Fruit fly (Drosophila melanogaster): Measurements from ENCODE around the gene Ran.

Gene Ran

DNA sequence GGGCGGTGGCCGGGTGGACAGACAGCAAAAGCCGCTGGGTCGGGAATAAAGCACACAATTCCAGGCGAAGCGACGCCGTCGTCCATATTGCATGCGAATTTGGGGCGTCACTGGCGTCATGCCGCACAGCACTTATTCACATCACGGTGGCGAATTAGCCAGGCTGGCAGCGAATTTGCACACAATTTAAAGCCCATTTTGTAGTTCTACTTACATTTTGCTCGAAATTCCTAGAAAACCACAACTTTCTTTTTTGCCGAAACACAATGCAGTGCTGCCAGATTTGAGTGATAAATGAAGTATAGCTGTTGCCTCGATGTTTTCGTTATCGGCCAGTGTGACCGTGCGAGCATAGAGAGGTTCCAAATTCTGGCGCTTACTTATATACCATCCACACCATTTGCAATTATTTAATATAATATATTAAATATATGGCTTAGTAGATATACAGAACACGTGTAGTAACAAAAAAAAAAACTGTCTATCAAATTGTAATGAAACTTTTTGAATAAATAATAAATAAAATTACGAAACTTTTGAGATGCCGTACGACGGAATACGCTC, at the start of gene Ran (continued):
- TF ChIP-seq CG3847 (GFP tag; IDR thresholded peaks at IDR 0.05), result peak; percentile 47
- TF ChIP-seq CG15601 (tag; optimal IDR thresholded peaks at IDR 0.05), result no peak
- TF ChIP-seq CG13894 (tag; optimal IDR thresholded peaks at IDR 0.05), result no peak
- no peak for TF ChIP-seq sens-2 (GFP tag; IDR thresholded peaks at IDR 0.05)
- no peak for TF ChIP-seq CG15011 (GFP tag; optimal IDR thresholded peaks at IDR 0.05)
- TF ChIP-seq gt (GFP tag; IDR thresholded peaks at IDR 0.05), result no peak
- no peak for TF ChIP-seq Atf6 (GFP tag; IDR thresholded peaks at IDR 0.05)
- TF ChIP-seq CG12236 (GFP tag; optimal IDR thresholded peaks at IDR 0.05), result no peak
- peak; percentile 59 for TF ChIP-seq gfzf (GFP tag; optimal IDR thresholded peaks at IDR 0.05)
- peak; percentile 66 for TF ChIP-seq BEAF-32 (GFP tag; optimal IDR thresholded peaks at IDR 0.05)
- no peak for TF ChIP-seq CG4820 (GFP tag; optimal IDR thresholded peaks at IDR 0.05)
- TF ChIP-seq ssp (GFP tag; IDR thresholded peaks at IDR 0.05), result peak; percentile 98
- TF ChIP-seq CG16815 (GFP tag; optimal IDR thresholded peaks at IDR 0.05), result no peak
- TF ChIP-seq gsb (GFP tag; IDR thresholded peaks at IDR 0.05), result no peak
- no peak for TF ChIP-seq sima (GFP tag; optimal IDR thresholded peaks at IDR 0.05)
- TF ChIP-seq yki (optimal IDR thresholded peaks at IDR 0.05), result no peak
- TF ChIP-seq CG18599 (GFP tag; optimal IDR thresholded peaks at IDR 0.05), result no peak
- no peak for TF ChIP-seq Asciz (GFP tag; optimal IDR thresholded peaks at IDR 0.05)
- no peak for TF ChIP-seq ems (GFP tag; optimal IDR thresholded peaks at IDR 0.05)
- TF ChIP-seq nmo (GFP tag; optimal IDR thresholded peaks at IDR 0.05), result peak; percentile 26
- no peak for TF ChIP-seq wek (GFP tag; optimal IDR thresholded peaks at IDR 0.05)
- TF ChIP-seq HmgD (GFP tag; optimal IDR thresholded peaks at IDR 0.05), result no peak
- TF ChIP-seq CG15073 (GFP tag; optimal IDR thresholded peaks at IDR 0.05), result no peak
- no peak for TF ChIP-seq Dad (GFP tag; optimal IDR thresholded peaks at IDR 0.05)
- TF ChIP-seq otp (GFP tag; IDR thresholded peaks at IDR 0.05), result no peak
- TF ChIP-seq CHES-1-like (GFP tag; optimal IDR thresholded peaks at IDR 0.05), result no peak
- TF ChIP-seq insv (GFP tag; optimal IDR thresholded peaks at IDR 0.05), result no peak
- TF ChIP-seq HLH54F (GFP tag; optimal IDR thresholded peaks at IDR 0.05), result no peak
- no peak for TF ChIP-seq pum (GFP tag; optimal IDR thresholded peaks at IDR 0.05)
- TF ChIP-seq CG6683 (GFP tag; optimal IDR thresholded peaks at IDR 0.05), result no peak
- no peak for TF ChIP-seq CkIIα-i1 (GFP tag; IDR thresholded peaks at IDR 0.05)
- TF ChIP-seq CG13296 (GFP tag; optimal IDR thresholded peaks at IDR 0.05), result no peak
- no peak for TF ChIP-seq ara (GFP tag; IDR thresholded peaks at IDR 0.05)
- no peak for TF ChIP-seq fd96Cb (tag; optimal IDR thresholded peaks at IDR 0.05)
- TF ChIP-seq al (GFP tag; IDR thresholded peaks at IDR 0.05), result no peak
- no peak for TF ChIP-seq tgo (GFP tag; IDR thresholded peaks at IDR 0.05)
- peak; percentile 15; the same call in 1 of the 3 replicates for TF ChIP-seq CG6791 (GFP tag; IDR thresholded peaks at IDR 0.05; ENCODE audit: partially characterized antibody)
- no peak for TF ChIP-seq lilli (GFP tag; optimal IDR thresholded peaks at IDR 0.05)
- TF ChIP-seq Hmx (GFP tag; optimal IDR thresholded peaks at IDR 0.05), result no peak
- TF ChIP-seq CG1602 (GFP tag; optimal IDR thresholded peaks at IDR 0.05), result no peak
- TF ChIP-seq luna (GFP tag; optimal IDR thresholded peaks at IDR 0.05), result no peak
- no peak for TF ChIP-seq odd (GFP tag; optimal IDR thresholded peaks at IDR 0.05)
- peak; percentile 16 for TF ChIP-seq zfh2 (GFP tag; optimal IDR thresholded peaks at IDR 0.05)
- TF ChIP-seq CG15269 (tag; optimal IDR thresholded peaks at IDR 0.05), result no peak
- TF ChIP-seq crp (GFP tag; optimal IDR thresholded peaks at IDR 0.05), result no peak
- TF ChIP-seq Sox102F (GFP tag; optimal IDR thresholded peaks at IDR 0.05), result no peak
- TF ChIP-seq cwo (GFP tag; optimal IDR thresholded peaks at IDR 0.05), result no peak
- TF ChIP-seq gcm (GFP tag; optimal IDR thresholded peaks at IDR 0.05), result no peak
- TF ChIP-seq CG17829 (tag; optimal IDR thresholded peaks at IDR 0.05), result no peak
- no peak for TF ChIP-seq CG4854 (GFP tag; optimal IDR thresholded peaks at IDR 0.05)
- peak; percentile 18 for TF ChIP-seq gem (tag; optimal IDR thresholded peaks at IDR 0.05)

Measured in whole organism, embryonic.